Fruit fly (Drosophila melanogaster) whole organism, embryonic: ENCODE data around the gene Ccp84Ac.

Experiments used
- Atf3 ChIP-seq: fragments of 200-800 bp; sonication (Bioruptor generic); optimal IDR thresholded peaks from 3 replicates; lab custom pipeline; 2016; ENCODE audit warnings: missing biosample characterization, missing genetic modification characterization
- Bteb2 ChIP-seq: fragments of 200-800 bp; sonication (Bioruptor generic); optimal IDR thresholded peaks from 2 replicates; lab custom pipeline; 2016; ENCODE audit warnings: missing biosample characterization, missing genetic modification characterization
- CG11723 ChIP-seq: fragments of 200-800 bp; sonication (Bioruptor generic); optimal IDR thresholded peaks from 2 replicates; lab custom pipeline; 2017; ENCODE audit warnings: missing biosample characterization, mild to moderate bottlenecking, missing genetic modification characterization
- CG12104 ChIP-seq: fragments of 200-800 bp; sonication (Bioruptor generic); optimal IDR thresholded peaks from 3 replicates; lab custom pipeline; 2016; ENCODE audit warnings: missing biosample characterization, missing genetic modification characterization
- CG13287 ChIP-seq: fragments of 200-800 bp; sonication (Bioruptor generic); IDR thresholded peaks from 2 replicates; pipeline ENCODE4 v1.3.6; 2022; ENCODE audit warnings: missing biosample characterization, missing genetic modification characterization; ENCODE audit not compliant: partially characterized antibody
- CG17328 ChIP-seq: fragments of 200-800 bp; sonication (Bioruptor generic); IDR thresholded peaks from 2 replicates; pipeline ENCODE4 v1.3.6; 2022; ENCODE audit warnings: missing biosample characterization, missing genetic modification characterization
- CG18476 ChIP-seq: fragments of 200-800 bp; sonication (Bioruptor generic); optimal IDR thresholded peaks from 2 replicates; lab custom pipeline; 2016; ENCODE audit warnings: missing biosample characterization, mild to moderate bottlenecking, missing genetic modification characterization
- CG18599 ChIP-seq: fragments of 200-800 bp; sonication (Bioruptor generic); optimal IDR thresholded peaks from 3 replicates; lab custom pipeline; 2017; ENCODE audit warnings: missing biosample characterization, missing genetic modification characterization, mild to moderate bottlenecking, moderate library complexity, missing genetic modification reagents
- CG2120 ChIP-seq: fragments of 200-800 bp; sonication (Bioruptor generic); optimal IDR thresholded peaks from 3 replicates; lab custom pipeline; 2016; ENCODE audit warnings: missing biosample characterization, missing genetic modification characterization
- CG2199 ChIP-seq: fragments of 200-800 bp; sonication (Bioruptor generic); IDR thresholded peaks from 3 replicates; pipeline ENCODE4 v1.3.6; 2022; ENCODE audit warnings: missing biosample characterization, missing genetic modification characterization
- CG30431 ChIP-seq: fragments of 200-800 bp; sonication (Bioruptor generic); optimal IDR thresholded peaks from 2 replicates; lab custom pipeline; 2017; ENCODE audit warnings: missing biosample characterization, missing genetic modification characterization
- CG3847 ChIP-seq: fragments of 200-800 bp; sonication (Bioruptor generic); IDR thresholded peaks from 2 replicates; pipeline ENCODE4 v1.3.6; 2022; ENCODE audit warnings: missing biosample characterization, missing genetic modification characterization
- CG43689 ChIP-seq: fragments of 200-800 bp; sonication (Bioruptor generic); IDR thresholded peaks from 2 replicates; pipeline ENCODE4 v1.3.6; 2022; ENCODE audit warnings: missing biosample characterization, missing genetic modification characterization
- CG6683 ChIP-seq: fragments of 200-800 bp; sonication (Bioruptor generic); optimal IDR thresholded peaks from 2 replicates; lab custom pipeline; 2017; ENCODE audit warnings: missing biosample characterization, mild to moderate bottlenecking, missing genetic modification characterization, missing genetic modification reagents
- CG7372 ChIP-seq: fragments of 200-800 bp; sonication (Bioruptor generic); IDR thresholded peaks from 2 replicates; pipeline ENCODE4 v1.3.6; 2022; ENCODE audit warnings: missing biosample characterization, missing genetic modification characterization
- CG9727 ChIP-seq: fragments of 200-800 bp; sonication (Bioruptor generic); optimal IDR thresholded peaks from 3 replicates; lab custom pipeline; 2017; ENCODE audit warnings: missing biosample characterization, mild to moderate bottlenecking, missing genetic modification characterization
- CG9876 ChIP-seq: fragments of 200-800 bp; sonication (Bioruptor generic); optimal IDR thresholded peaks from 2 replicates; lab custom pipeline; 2016; ENCODE audit warnings: missing biosample characterization, missing genetic modification characterization
- CHES-1-like ChIP-seq: fragments of 200-800 bp; sonication (Bioruptor generic); optimal IDR thresholded peaks from 2 replicates; lab custom pipeline; 2016; ENCODE audit warnings: missing biosample characterization, missing genetic modification characterization
- Dip2 ChIP-seq: fragments of 200-800 bp; sonication (Bioruptor generic); IDR thresholded peaks from 2 replicates; pipeline ENCODE4 v1.3.6; 2022; ENCODE audit warnings: missing biosample characterization, missing genetic modification characterization
- Doc3 ChIP-seq: fragments of 200-800 bp; sonication (Bioruptor generic); IDR thresholded peaks from 3 replicates; pipeline ENCODE4 v1.3.6; 2022; ENCODE audit warnings: missing biosample characterization, missing genetic modification characterization; ENCODE audit not compliant: partially characterized antibody
- HLH3B ChIP-seq: fragments of 200-800 bp; sonication (Bioruptor generic); IDR thresholded peaks from 2 replicates; pipeline ENCODE4 v1.3.6; 2022; ENCODE audit warnings: missing biosample characterization, missing genetic modification characterization
- Hand ChIP-seq: fragments of 200-800 bp; sonication (Bioruptor generic); optimal IDR thresholded peaks from 2 replicates; lab custom pipeline; 2017; ENCODE audit warnings: mild to moderate bottlenecking, missing biosample characterization, missing genetic modification reagents, missing genetic modification characterization
- HmgZ ChIP-seq: fragments of 200-800 bp; sonication (Bioruptor generic); optimal IDR thresholded peaks from 2 replicates; lab custom pipeline; 2018; ENCODE audit warnings: missing biosample characterization, mild to moderate bottlenecking, missing genetic modification characterization
- Lim3 ChIP-seq: fragments of 200-800 bp; sonication (Bioruptor generic); IDR thresholded peaks from 2 replicates; pipeline ENCODE4 v1.3.6; 2022; ENCODE audit warnings: missing biosample characterization, missing genetic modification characterization
- MTF-1 ChIP-seq: fragments of 200-800 bp; sonication (Bioruptor generic); optimal IDR thresholded peaks from 2 replicates; lab custom pipeline; 2018; ENCODE audit warnings: missing biosample characterization, mild to moderate bottlenecking, missing genetic modification characterization, borderline replicate concordance
- Mes4 ChIP-seq: fragments of 200-800 bp; sonication (Bioruptor generic); optimal IDR thresholded peaks from 2 replicates; lab custom pipeline; 2016; ENCODE audit warnings: missing biosample characterization, missing genetic modification characterization
- Sox100B ChIP-seq: fragments of 200-800 bp; sonication (Bioruptor generic); optimal IDR thresholded peaks from 3 replicates; lab custom pipeline; 2018; ENCODE audit warnings: missing biosample characterization, mild to moderate bottlenecking, missing genetic modification characterization
- Sry-β ChIP-seq: fragments of 200-800 bp; sonication (Bioruptor generic); optimal IDR thresholded peaks from 2 replicates; lab custom pipeline; 2018; ENCODE audit warnings: missing biosample characterization, mild to moderate bottlenecking, missing genetic modification characterization, moderate library complexity
- Ssrp ChIP-seq: fragments of 200-800 bp; sonication (Bioruptor generic); optimal IDR thresholded peaks from 2 replicates; lab custom pipeline; 2018; ENCODE audit warnings: missing biosample characterization, mild to moderate bottlenecking, missing genetic modification characterization, moderate library complexity
- al ChIP-seq: fragments of 200-800 bp; sonication (Bioruptor generic); IDR thresholded peaks from 2 replicates; pipeline ENCODE4 v1.3.6; 2022; ENCODE audit warnings: missing biosample characterization, missing genetic modification characterization
- amos ChIP-seq: fragments of 200-800 bp; sonication (Bioruptor generic); IDR thresholded peaks from 2 replicates; pipeline ENCODE4 v1.3.6; 2022; ENCODE audit warnings: missing biosample characterization, missing genetic modification characterization; ENCODE audit not compliant: partially characterized antibody
- bcd ChIP-seq: fragments of 200-800 bp; sonication (Bioruptor generic); optimal IDR thresholded peaks from 2 replicates; lab custom pipeline; 2017; ENCODE audit warnings: missing biosample characterization, mild to moderate bottlenecking, missing genetic modification characterization
- br ChIP-seq: fragments of >200 bp; optimal IDR thresholded peaks from 2 replicates; lab custom pipeline; 2017
- cg ChIP-seq: fragments of 200-800 bp; sonication (Bioruptor generic); optimal IDR thresholded peaks from 3 replicates; lab custom pipeline; 2019; ENCODE audit warnings: missing biosample characterization, mild to moderate bottlenecking, missing genetic modification characterization, moderate library complexity
- chinmo ChIP-seq: fragments of 200-800 bp; sonication (Bioruptor generic); IDR thresholded peaks from 4 replicates; pipeline ENCODE4 v1.3.6; 2022; ENCODE audit warnings: missing biosample characterization, missing genetic modification characterization; ENCODE audit not compliant: partially characterized antibody
- en ChIP-seq: fragments of 200-800 bp; sonication (Bioruptor generic); optimal IDR thresholded peaks from 2 replicates; lab custom pipeline; 2016; ENCODE audit warnings: missing biosample characterization, missing genetic modification characterization
- eve ChIP-seq, 2 experiments: fragments of >200 bp; optimal IDR thresholded peaks; 2 replicates each; lab custom pipeline; 2017; ENCODE audit warnings: missing biosample characterization in 2 of 2, missing genetic modification characterization in 2 of 2
- ftz-f1 ChIP-seq: fragments of 200-800 bp; sonication (Bioruptor generic); optimal IDR thresholded peaks from 2 replicates; lab custom pipeline; 2016; ENCODE audit warnings: missing biosample characterization, missing genetic modification characterization
- fu2 ChIP-seq: fragments of 200-800 bp; sonication (Bioruptor generic); optimal IDR thresholded peaks from 2 replicates; lab custom pipeline; 2016; ENCODE audit warnings: missing biosample characterization, missing genetic modification characterization
- gcm ChIP-seq: fragments of 200-800 bp; sonication (Bioruptor generic); optimal IDR thresholded peaks from 2 replicates; lab custom pipeline; 2019; ENCODE audit warnings: missing biosample characterization, mild to moderate bottlenecking, missing genetic modification characterization, moderate library complexity
- gcm2 ChIP-seq: fragments of 200-800 bp; sonication (Bioruptor generic); optimal IDR thresholded peaks from 2 replicates; lab custom pipeline; 2016; ENCODE audit warnings: missing biosample characterization, missing genetic modification characterization
- hbn ChIP-seq: fragments of 200-800 bp; sonication (Bioruptor generic); IDR thresholded peaks from 2 replicates; pipeline ENCODE4 v1.3.6; 2022; ENCODE audit warnings: missing biosample characterization, missing genetic modification characterization; ENCODE audit not compliant: partially characterized antibody
- hth ChIP-seq: fragments of >200 bp; optimal IDR thresholded peaks from 2 replicates; lab custom pipeline; 2017; ENCODE audit warnings: inconsistent platforms
- ind ChIP-seq: fragments of 200-800 bp; sonication (Bioruptor generic); optimal IDR thresholded peaks from 3 replicates; lab custom pipeline; 2016; ENCODE audit warnings: missing biosample characterization, missing genetic modification characterization
- pho ChIP-seq: fragments of 200-800 bp; sonication (Bioruptor generic); optimal IDR thresholded peaks from 2 replicates; lab custom pipeline; 2016; ENCODE audit warnings: missing biosample characterization, missing genetic modification characterization
- phol ChIP-seq: fragments of 200-800 bp; sonication (Bioruptor generic); optimal IDR thresholded peaks from 3 replicates; lab custom pipeline; 2018; ENCODE audit warnings: missing biosample characterization, mild to moderate bottlenecking, missing genetic modification characterization, moderate library complexity
- row ChIP-seq: fragments of 200-800 bp; sonication (Bioruptor generic); IDR thresholded peaks from 3 replicates; pipeline ENCODE4 v1.3.6; 2022; ENCODE audit warnings: missing biosample characterization, missing genetic modification characterization
- run ChIP-seq: fragments of 200-800 bp; sonication (Bioruptor generic); optimal IDR thresholded peaks from 3 replicates; lab custom pipeline; 2018; ENCODE audit warnings: missing biosample characterization, mild to moderate bottlenecking, missing genetic modification characterization
- sisA ChIP-seq: fragments of 200-800 bp; sonication (Bioruptor generic); IDR thresholded peaks from 2 replicates; pipeline ENCODE4 v1.3.6; 2022; ENCODE audit warnings: missing biosample characterization, missing genetic modification characterization
- slou ChIP-seq: fragments of 200-800 bp; sonication (Bioruptor generic); optimal IDR thresholded peaks from 3 replicates; lab custom pipeline; 2016; ENCODE audit warnings: missing biosample characterization, missing genetic modification characterization
- tup ChIP-seq: fragments of 200-800 bp; sonication (Bioruptor generic); optimal IDR thresholded peaks from 2 replicates; lab custom pipeline; 2016; ENCODE audit warnings: missing biosample characterization, mild to moderate bottlenecking, missing genetic modification characterization, moderate library complexity
- wek ChIP-seq: fragments of 200-800 bp; sonication (Bioruptor generic); optimal IDR thresholded peaks from 3 replicates; lab custom pipeline; 2018; ENCODE audit warnings: missing biosample characterization, mild to moderate bottlenecking, missing genetic modification characterization, moderate library complexity

Ccp84Ac gene

DNA sequence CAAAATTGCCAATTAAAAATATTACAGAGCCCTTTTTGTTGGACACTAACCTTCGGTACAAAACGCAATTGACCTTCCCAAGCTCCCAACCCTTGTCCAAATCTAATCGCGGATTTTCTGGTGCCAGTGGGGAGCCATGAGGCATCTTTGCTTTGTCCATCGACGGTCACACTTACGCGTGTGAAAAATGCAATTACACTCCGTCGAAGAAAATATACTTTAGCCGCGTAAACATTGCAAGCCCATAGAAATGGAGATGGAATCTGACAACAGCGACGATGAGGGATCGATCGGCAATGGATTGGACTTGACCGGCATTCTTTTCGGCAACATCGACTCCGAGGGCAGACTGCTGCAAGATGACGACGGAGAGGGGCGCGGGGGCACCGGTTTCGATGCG, 49.3 kb downstream of the Ccp84Ac start, which contains the start of gene Taf1 (continued):
- TF ChIP-seq CG18476 (GFP tag; lab: Kevin White, UChicago) = no peak
- no peak for TF ChIP-seq run
- TF ChIP-seq Doc3 (GFP tag; lab: Robert Waterston, UW) = no peak
- no peak for TF ChIP-seq CG30431 (GFP tag; lab: Kevin White, UChicago)
- no peak for TF ChIP-seq br (lab: Kevin White, UChicago)
- TF ChIP-seq wek (GFP tag; lab: Kevin White, UChicago) = no peak
- TF ChIP-seq Dip2 (GFP tag; lab: Robert Waterston, UW) = no peak
- TF ChIP-seq Mes4 (GFP tag; lab: Kevin White, UChicago) = peak; percentile 15
- TF ChIP-seq hbn (GFP tag; lab: Robert Waterston, UW) = no peak
- no peak for TF ChIP-seq fu2 (GFP tag; lab: Kevin White, UChicago)
- peak; percentile 52 for TF ChIP-seq CG13287 (GFP tag; lab: Robert Waterston, UW)
- TF ChIP-seq en (GFP tag; lab: Kevin White, UChicago) = no peak
- peak; percentile 64 for TF ChIP-seq phol (tag; lab: Kevin White, UChicago)
- no peak for TF ChIP-seq tup (GFP tag; lab: Kevin White, UChicago)
- TF ChIP-seq ind (GFP tag; lab: Kevin White, UChicago) = no peak
- no peak for TF ChIP-seq CHES-1-like (GFP tag; lab: Kevin White, UChicago)
- peak; percentile 86; the same call in 2 of the 4 replicates for TF ChIP-seq chinmo (GFP tag; lab: Robert Waterston, UW)
- no peak for TF ChIP-seq eve (GFP tag; optimal IDR thresholded peaks at IDR 0.05; lab: Kevin White, UChicago)
- TF ChIP-seq slou (GFP tag; lab: Kevin White, UChicago) = no peak
- TF ChIP-seq gcm2 (GFP tag; lab: Kevin White, UChicago) = no peak
- no peak for TF ChIP-seq Hand
- no peak for TF ChIP-seq Atf3 (GFP tag; lab: Kevin White, UChicago)
- no peak for TF ChIP-seq CG9876 (GFP tag; lab: Kevin White, UChicago)
- TF ChIP-seq CG2199 (GFP tag; lab: Robert Waterston, UW) = peak; percentile 90
- no peak for TF ChIP-seq Sox100B (GFP tag; lab: Kevin White, UChicago)
- TF ChIP-seq CG7372 = no peak
- no peak for TF ChIP-seq cg
- no peak for TF ChIP-seq hth (lab: Kevin White, UChicago)
- peak; percentile 99 for TF ChIP-seq ftz-f1 (GFP tag; lab: Kevin White, UChicago)
- TF ChIP-seq gcm = no peak
- TF ChIP-seq al (GFP tag; lab: Robert Waterston, UW) = no peak
- no peak for TF ChIP-seq MTF-1 (GFP tag; lab: Kevin White, UChicago)
- TF ChIP-seq CG6683 (GFP tag; lab: Kevin White, UChicago) = no peak
- TF ChIP-seq CG18599 (GFP tag; lab: Kevin White, UChicago) = no peak
- no peak for TF ChIP-seq CG2120 (GFP tag; lab: Kevin White, UChicago)
- TF ChIP-seq sisA (GFP tag; lab: Robert Waterston, UW) = no peak
- peak; percentile 29; the same call in 1 of the 2 replicates for TF ChIP-seq amos
- TF ChIP-seq HmgZ (tag; lab: Kevin White, UChicago) = peak; percentile 64
- no peak for TF ChIP-seq bcd
- TF ChIP-seq Bteb2 (GFP tag; lab: Kevin White, UChicago) = no peak
- no peak for TF ChIP-seq Sry-β (GFP tag; lab: Kevin White, UChicago)
- no peak for TF ChIP-seq Ssrp (tag; lab: Kevin White, UChicago)
- TF ChIP-seq CG3847 (GFP tag; lab: Robert Waterston, UW) = peak; percentile 56
- TF ChIP-seq HLH3B (GFP tag; lab: Robert Waterston, UW) = no peak
- TF ChIP-seq CG11723 (GFP tag; lab: Kevin White, UChicago) = no peak
- TF ChIP-seq CG43689 (GFP tag; lab: Robert Waterston, UW) = no peak
- TF ChIP-seq pho (GFP tag; lab: Kevin White, UChicago) = peak; percentile 10
- TF ChIP-seq Lim3 (GFP tag; lab: Robert Waterston, UW) = no peak
- no peak for TF ChIP-seq CG17328 (GFP tag; lab: Robert Waterston, UW)
- TF ChIP-seq row (GFP tag; lab: Robert Waterston, UW) = peak; percentile 56
- no peak for TF ChIP-seq CG9727 (GFP tag; lab: Kevin White, UChicago)
- TF ChIP-seq CG12104 (GFP tag; lab: Kevin White, UChicago) = no peak
